Worm (Caenorhabditis elegans) whole organism, L1 larva: Measurements from ENCODE around the gene nhr-108.

ENCODE experiments used
- aha-1 ChIP-seq: fragments of 150-350 bp; optimal IDR thresholded peaks from 2 replicates; lab custom pipeline; 2014; ENCODE audit warnings: missing biosample characterization, missing genetic modification characterization
- ama-1 ChIP-seq: fragments of 150-350 bp; optimal IDR thresholded peaks from 2 replicates; lab custom pipeline; 2014
- ceh-63 ChIP-seq: fragments of 200-800 bp; sonication (Bioruptor generic); optimal IDR thresholded peaks from 2 replicates; lab custom pipeline; 2018; ENCODE audit warnings: mild to moderate bottlenecking, missing genetic modification characterization, missing compliant biosample characterization
- egl-13 ChIP-seq: sonication (generic microtip); optimal IDR thresholded peaks from 2 replicates; lab custom pipeline; 2016; ENCODE audit warnings: missing genotype, missing genetic modification reagents, missing genetic modification characterization, missing compliant biosample characterization
- elt-2 ChIP-seq: sonication (generic microtip); optimal IDR thresholded peaks from 2 replicates; lab custom pipeline; 2016; ENCODE audit warnings: missing genetic modification characterization, mild to moderate bottlenecking, inconsistent platforms, missing compliant biosample characterization, missing genetic modification reagents
- fkh-8 ChIP-seq: sonication (generic microtip); optimal IDR thresholded peaks from 2 replicates; lab custom pipeline; 2016; ENCODE audit warnings: mild to moderate bottlenecking, missing genetic modification characterization, missing compliant biosample characterization
- lin-13 ChIP-seq: fragments of 150-350 bp; optimal IDR thresholded peaks from 2 replicates; lab custom pipeline; 2014; ENCODE audit warnings: missing biosample characterization, missing genetic modification reagents, missing genetic modification characterization
- mdl-1 ChIP-seq, 2 experiments: fragments of 150-350 bp; optimal IDR thresholded peaks; 2 replicates each; lab custom pipeline; 2014 to 2017; ENCODE audit warnings: missing biosample characterization in 2 of 2, missing genetic modification characterization in 2 of 2, inconsistent platforms in 1 of 2
- nhr-12 ChIP-seq: sonication (generic microtip); optimal IDR thresholded peaks from 2 replicates; lab custom pipeline; 2017; ENCODE audit warnings: missing biosample characterization, missing genetic modification characterization
- nhr-77 ChIP-seq: fragments of 150-350 bp; optimal IDR thresholded peaks from 2 replicates; lab custom pipeline; 2014; ENCODE audit warnings: missing biosample characterization, missing genetic modification characterization
- pag-3 ChIP-seq: sonication (generic microtip); optimal IDR thresholded peaks from 2 replicates; lab custom pipeline; 2017; ENCODE audit warnings: missing genetic modification characterization, mild to moderate bottlenecking, missing compliant biosample characterization, antibody characterized with exemption, borderline replicate concordance; ENCODE audit not compliant: insufficient read depth
- skn-1 ChIP-seq: fragments of 150-350 bp; optimal IDR thresholded peaks from 2 replicates; lab custom pipeline; 2014; ENCODE audit warnings: missing biosample characterization, missing genetic modification characterization
- snpc-4 ChIP-seq: fragments of 150-350 bp; optimal IDR thresholded peaks from 2 replicates; lab custom pipeline; 2014; ENCODE audit warnings: missing biosample characterization, missing genetic modification characterization

DNA sequence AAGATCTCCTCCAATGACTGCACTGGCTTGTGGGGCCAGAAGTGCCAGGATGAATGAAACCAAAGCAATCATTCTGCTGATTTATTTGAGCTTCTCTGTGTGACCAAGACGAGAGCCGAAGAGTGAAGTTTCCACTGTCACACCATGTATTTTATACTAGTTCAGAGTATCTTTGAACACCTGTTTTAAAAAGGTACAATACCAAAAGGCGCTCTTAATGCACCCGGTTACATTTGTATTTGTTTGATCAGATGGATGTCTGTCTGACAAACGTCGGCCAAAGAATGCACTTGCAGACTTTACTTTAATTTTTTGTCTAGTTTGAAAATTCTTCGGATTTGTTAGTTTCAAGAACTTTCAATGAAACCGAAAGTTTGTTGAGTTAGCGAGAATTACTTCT is 4.0 kb downstream of the nhr-108 start, which contains the start of gene F35E8.10:
- no peak for TF ChIP-seq nhr-12 (tag; lab: Kevin White, UChicago)
- TF ChIP-seq elt-2 (tag; lab: Kevin White, UChicago), result no peak
- no peak for TF ChIP-seq ama-1 (lab: Kevin White, UChicago)
- TF ChIP-seq fkh-8 (tag; lab: Kevin White, UChicago), result no peak
- no peak for TF ChIP-seq skn-1
- no peak for TF ChIP-seq lin-13
- TF ChIP-seq ceh-63 (GFP tag; lab: Kevin White, UChicago), result no peak
- TF ChIP-seq aha-1 (tag; lab: Kevin White, UChicago), result no peak
- TF ChIP-seq pag-3 (tag; lab: Kevin White, UChicago), result no peak
- TF ChIP-seq egl-13, result no peak
- no peak for TF ChIP-seq mdl-1 (tag; optimal IDR thresholded peaks at IDR 0.05; lab: Kevin White, UChicago)
- no peak for TF ChIP-seq nhr-77
- TF ChIP-seq snpc-4 (tag; lab: Kevin White, UChicago), result no peak
